Fruit fly (Drosophila melanogaster): ENCODE data around the gene CG8925.

dm6 chr3R:16206162-16206561 lies 34.4 kb downstream of the CG8925 start:
- no peak for TF ChIP-seq Hr39 (GFP tag; optimal IDR thresholded peaks at IDR 0.05)
- no peak for TF ChIP-seq CG11762 (GFP tag; optimal IDR thresholded peaks at IDR 0.05; ENCODE audit: insufficient read depth)
- TF ChIP-seq spab (GFP tag; optimal IDR thresholded peaks at IDR 0.05), result peak; percentile 38
- no peak for TF ChIP-seq achi (GFP tag; optimal IDR thresholded peaks at IDR 0.05)
- TF ChIP-seq CG16779 (tag; optimal IDR thresholded peaks at IDR 0.05), result no peak
- TF ChIP-seq pdm3 (GFP tag; optimal IDR thresholded peaks at IDR 0.05), result no peak
- TF ChIP-seq ss (GFP tag; optimal IDR thresholded peaks at IDR 0.05), result peak; percentile 43 to 51
